Worm (Caenorhabditis elegans): Measurements from ENCODE around the gene F57G9.3.
"Not testable (repeated sequence)": the region's sequence is repeated elsewhere in the genome, so short reads cannot be mapped to it uniquely, and the experiment has no call there.

Gene F57G9.3

DNA sequence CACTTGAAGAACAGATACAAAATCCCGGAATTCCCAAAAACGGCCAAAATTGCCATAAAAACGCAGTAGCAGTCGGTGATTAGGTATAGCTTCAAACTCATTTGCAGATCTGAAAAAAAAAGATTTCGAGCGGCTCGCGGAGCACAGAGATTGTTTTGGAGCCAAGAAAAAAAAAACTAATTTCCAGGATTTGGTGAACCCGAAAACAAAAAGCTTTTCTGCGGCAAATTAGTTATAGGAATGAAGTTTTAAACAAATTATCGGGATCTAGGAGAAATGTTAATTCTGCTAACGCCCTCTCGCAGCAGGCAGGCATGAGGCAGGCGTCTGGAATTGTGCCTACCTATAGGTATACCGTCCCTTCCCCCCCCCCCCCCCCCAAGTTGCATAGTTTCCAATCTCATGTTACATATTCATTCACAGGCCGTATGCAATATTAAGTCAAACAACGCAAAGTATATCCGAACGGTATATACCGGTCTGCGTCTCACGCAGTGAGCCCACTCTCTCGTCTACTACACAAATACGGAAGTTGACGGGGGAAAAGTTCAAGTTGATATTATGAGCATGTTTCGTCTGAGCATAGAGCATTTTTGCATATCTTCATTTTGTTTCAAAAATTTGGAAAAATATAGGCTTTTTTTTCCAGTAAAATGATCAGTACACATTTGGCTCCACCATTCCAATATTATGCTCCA, 34.8 kb upstream of the F57G9.3 start, which contains the start of the genes W05H5.1 and pitr-6:
Gene W05H5.1, minus strand, starts transcription at position 101 of the 698 bp plus-strand sequence.
Gene pitr-6, plus strand, starts transcription at position 648 of the 698 bp plus-strand sequence.
- TF ChIP-seq hlh-13 (GFP tag; optimal IDR thresholded peaks at IDR 0.05) (no peak), C38D4.7 (GFP tag; optimal IDR thresholded peaks at IDR 0.05) (no peak), unc-42 (tag; optimal IDR thresholded peaks at IDR 0.05) (no peak), eyg-1 (tag; optimal IDR thresholded peaks at IDR 0.05) (no peak), sox-2 (GFP tag; IDR thresholded peaks at IDR 0.05) (no peak), ets-4 (tag; optimal IDR thresholded peaks at IDR 0.05) (no peak), F13H6.1 (tag; optimal IDR thresholded peaks at IDR 0.05) (no peak), pha-2 (tag; optimal IDR thresholded peaks at IDR 0.05) (no peak), gmeb-2 (tag; optimal IDR thresholded peaks at IDR 0.05) (no peak), tbx-7 (tag; optimal IDR thresholded peaks at IDR 0.05) (no peak), syd-9 (tag; optimal IDR thresholded peaks at IDR 0.05) (no peak), ceh-6 (GFP tag; optimal IDR thresholded peaks at IDR 0.05) (no peak)

DNA sequence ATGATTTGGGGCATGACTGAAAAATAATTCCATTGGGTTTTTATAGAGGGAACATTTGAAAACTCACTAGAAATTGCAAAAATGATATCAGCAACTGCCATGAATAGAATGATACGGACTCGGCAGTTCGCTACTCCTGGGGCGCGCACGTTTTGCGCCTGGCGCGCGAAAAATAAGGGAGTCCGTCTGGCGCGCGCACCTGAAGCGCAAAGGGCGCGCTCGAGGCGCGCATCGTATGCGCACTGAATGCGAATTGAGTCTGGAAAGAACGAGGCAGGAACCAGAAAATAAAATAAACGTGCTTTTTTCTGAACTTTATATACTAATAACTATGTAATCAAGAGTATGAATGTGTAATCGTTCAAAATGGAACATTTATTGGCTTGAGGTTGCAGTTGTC, 31.2 kb upstream of the F57G9.3 start, which contains the start of gene Y57A10C.10:
Gene Y57A10C.10, minus strand, starts transcription at position 101 of the 400 bp plus-strand sequence.
- TF ChIP-seq C38D4.7 (GFP tag; optimal IDR thresholded peaks at IDR 0.05); hlh-6 (tag; optimal IDR thresholded peaks at IDR 0.05); gmeb-2 (tag; optimal IDR thresholded peaks at IDR 0.05): not testable (repeated sequence)

DNA sequence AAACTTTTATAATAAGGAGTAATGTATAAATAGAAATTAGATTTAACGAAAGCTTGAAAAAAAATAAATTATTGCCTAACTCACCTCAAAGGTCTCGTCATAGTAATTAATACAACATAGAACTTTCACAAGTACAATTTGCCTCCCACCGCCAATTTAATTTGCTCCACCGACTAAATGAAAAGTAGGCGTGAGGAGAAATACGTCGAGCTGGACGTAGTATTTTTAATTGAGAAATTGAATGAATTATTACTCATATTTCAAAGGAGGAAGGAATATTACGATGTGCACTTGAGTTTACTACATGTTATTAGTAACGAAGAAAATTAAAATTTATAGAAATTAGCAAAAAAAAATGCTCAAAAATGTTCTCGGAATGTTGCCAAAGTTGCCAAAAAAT, 28.4 kb upstream of the F57G9.3 start, which contains the start of gene Y57A10C.9:
Gene Y57A10C.9, minus strand, starts transcription at position 101 of the 400 bp plus-strand sequence.
- TF ChIP-seq ceh-14 (tag; optimal IDR thresholded peaks at IDR 0.05) (peak; percentile 39), ceh-6 (GFP tag; optimal IDR thresholded peaks at IDR 0.05) (no peak)

DNA sequence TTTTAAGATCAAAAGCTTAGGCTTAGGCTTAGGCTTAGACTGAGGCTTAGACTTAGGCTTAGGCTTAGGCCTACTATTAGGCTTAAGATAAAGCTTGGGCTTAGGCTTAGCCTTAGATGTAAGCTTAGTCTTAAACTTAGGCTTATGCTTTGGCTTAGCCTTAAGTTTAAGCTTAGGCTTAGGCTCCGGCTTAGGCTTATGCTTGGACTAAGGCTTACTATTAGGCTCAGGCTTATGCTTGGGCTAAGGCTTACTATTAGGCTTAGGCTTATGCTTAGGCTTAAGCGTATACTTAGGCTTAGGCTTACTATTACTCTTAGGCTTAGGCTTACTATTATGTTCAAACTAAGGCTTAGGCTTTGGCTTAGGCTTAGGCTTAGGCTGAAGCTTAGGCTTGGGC, 26.7 kb upstream of the F57G9.3 start:
- TF ChIP-seq dve-1 (tag; optimal IDR thresholded peaks at IDR 0.05) (peak; percentile 70), fax-1 (tag; optimal IDR thresholded peaks at IDR 0.05) (no peak)

DNA sequence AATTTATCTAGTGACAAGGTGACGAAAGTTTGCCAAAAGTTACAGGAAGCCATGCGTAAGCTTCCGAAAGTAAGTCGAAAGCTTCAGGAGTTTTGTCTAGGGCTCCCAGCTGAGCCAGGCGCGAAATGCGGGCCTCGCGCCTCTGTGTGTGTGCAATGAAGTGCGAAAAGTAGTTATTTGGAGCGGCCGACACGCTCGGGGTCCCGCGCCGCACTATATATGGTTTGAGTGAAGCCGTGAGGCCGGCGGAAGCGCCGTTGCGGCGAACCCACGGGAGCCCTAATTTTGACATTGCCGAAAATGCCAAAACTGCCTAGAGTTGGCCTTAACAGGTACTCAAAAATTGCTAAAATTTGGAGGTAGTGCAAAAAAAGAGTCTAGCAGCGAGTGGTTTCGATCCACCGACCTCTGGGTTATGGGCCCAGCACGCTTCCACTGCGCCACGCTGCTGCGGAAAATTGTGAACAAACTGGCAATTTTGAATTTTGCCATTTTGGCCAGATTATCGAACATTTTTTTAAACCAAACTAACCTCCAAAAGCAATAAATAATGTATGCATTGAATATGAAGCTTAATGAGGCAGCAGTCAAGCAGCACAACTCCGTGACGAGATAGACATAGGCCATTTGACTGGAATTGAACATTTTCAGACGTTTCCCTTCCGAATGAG, 25.3 kb upstream of the F57G9.3 start:
- no peak for TF ChIP-seq ceh-22 (tag; optimal IDR thresholded peaks at IDR 0.05)
- TF ChIP-seq hlh-30 (tag; optimal IDR thresholded peaks at IDR 0.05; ENCODE audit: insufficient read depth), result no peak

DNA sequence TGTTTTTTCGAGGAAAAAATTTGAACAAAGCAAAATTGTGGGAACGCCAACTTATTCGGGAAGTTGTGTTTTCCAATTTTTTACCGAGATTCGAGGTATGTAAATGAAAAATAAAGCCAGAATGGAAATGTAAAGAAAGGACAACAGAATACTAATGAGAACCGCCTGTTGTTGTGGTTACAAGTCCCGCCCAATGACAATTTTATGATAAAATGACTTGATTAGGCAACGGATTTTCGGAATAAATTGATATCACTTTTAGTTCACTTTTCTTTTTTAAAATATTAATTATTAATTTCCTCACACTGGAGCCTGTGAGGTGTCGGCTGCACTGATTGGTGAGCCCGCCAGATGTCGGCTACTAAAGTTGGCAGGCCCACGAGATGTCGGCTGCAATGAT, 22.3 kb upstream of the F57G9.3 start, which contains the start of gene dct-12:
Gene dct-12, minus strand, starts transcription at position 101 of the 400 bp plus-strand sequence.
- TF ChIP-seq pax-1 (tag; optimal IDR thresholded peaks at IDR 0.05) (no peak), sox-4 (tag; optimal IDR thresholded peaks at IDR 0.05) (no peak), unc-55 (GFP tag; optimal IDR thresholded peaks at IDR 0.05) (no peak), ceh-31 (tag; optimal IDR thresholded peaks at IDR 0.05) (no peak), ceh-34 (tag; optimal IDR thresholded peaks at IDR 0.05) (no peak), hlh-15 (tag; optimal IDR thresholded peaks at IDR 0.05) (no peak)

DNA sequence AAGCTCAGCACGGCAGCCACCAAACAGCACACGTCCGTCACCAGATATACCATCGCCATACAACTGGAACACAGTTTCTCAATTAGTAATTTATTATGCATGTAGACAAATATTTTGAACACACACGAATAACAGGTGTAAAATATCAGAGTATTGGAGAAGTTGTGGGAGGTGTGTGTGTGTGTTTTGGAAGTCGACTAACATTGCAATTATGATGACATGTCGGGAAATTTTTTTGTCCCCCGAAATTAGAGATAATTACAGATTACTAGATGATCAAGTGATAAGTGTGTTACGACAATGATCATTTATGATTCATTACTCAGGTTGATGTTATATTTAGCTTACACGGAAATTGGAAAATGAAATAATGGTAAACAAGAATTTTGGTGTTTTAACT, 19.7 kb upstream of the F57G9.3 start, which contains the start of gene Y57A10C.8:
Gene Y57A10C.8, minus strand, starts transcription at position 101 of the 400 bp plus-strand sequence.
- TF ChIP-seq fkh-6 (tag; optimal IDR thresholded peaks at IDR 0.05), result no peak
- TF ChIP-seq ceh-18 (tag; optimal IDR thresholded peaks at IDR 0.05), result no peak
- no peak for TF ChIP-seq pax-1 (tag; optimal IDR thresholded peaks at IDR 0.05)
- no peak for TF ChIP-seq ceh-22 (tag; optimal IDR thresholded peaks at IDR 0.05)

All from whole organism, late embryonic.